Worm (Caenorhabditis elegans) whole organism, L1 larva: Measurements from ENCODE around the gene cyp-35B2.
A peak's percentile ranks its signal among the peaks of the same experiment; 100 is the strongest.

ENCODE experiments used
- C04F5.9 ChIP-seq: sonication (generic microtip); optimal IDR thresholded peaks from 2 replicates; lab custom pipeline; 2016; ENCODE audit warnings: missing genetic modification characterization, missing compliant biosample characterization
- C16A3.4 ChIP-seq: fragments of 150-350 bp; optimal IDR thresholded peaks from 2 replicates; lab custom pipeline; 2014; ENCODE audit warnings: missing biosample characterization, missing genetic modification characterization
- C34B4.2 ChIP-seq: sonication (generic microtip); optimal IDR thresholded peaks from 2 replicates; lab custom pipeline; 2017; ENCODE audit warnings: mild to moderate bottlenecking, missing genetic modification characterization, missing compliant biosample characterization
- F16B12.6 ChIP-seq: fragments of 150-350 bp; optimal IDR thresholded peaks from 2 replicates; lab custom pipeline; 2014; ENCODE audit warnings: missing biosample characterization, missing genetic modification characterization
- Y116A8C.19 ChIP-seq: sonication (generic microtip); optimal IDR thresholded peaks from 2 replicates; lab custom pipeline; 2016; ENCODE audit warnings: missing compliant biosample characterization, missing genetic modification characterization, borderline replicate concordance
- aly-2 ChIP-seq: fragments of 150-350 bp; optimal IDR thresholded peaks from 2 replicates; lab custom pipeline; 2014; ENCODE audit warnings: missing biosample characterization, missing genetic modification characterization
- blmp-1 ChIP-seq: fragments of 150-350 bp; optimal IDR thresholded peaks from 2 replicates; lab custom pipeline; 2014; ENCODE audit warnings: missing biosample characterization, missing genetic modification characterization
- ceh-63 ChIP-seq: fragments of 200-800 bp; sonication (Bioruptor generic); optimal IDR thresholded peaks from 2 replicates; lab custom pipeline; 2018; ENCODE audit warnings: mild to moderate bottlenecking, missing genetic modification characterization, missing compliant biosample characterization
- ceh-82 ChIP-seq, 3 experiments: fragments of 150-350 bp in 1 of 3; sonication (generic microtip) in 2 of 3; optimal IDR thresholded peaks; 2 replicates each; lab custom pipeline; 2014 to 2017; ENCODE audit warnings: missing biosample characterization in 3 of 3, missing genetic modification characterization in 3 of 3
- ceh-88 ChIP-seq: fragments of 200-800 bp; sonication (Bioruptor generic); IDR thresholded peaks from 2 replicates; pipeline ENCODE4 v1.3.6; 2022; ENCODE audit warnings: missing genetic modification characterization, missing compliant biosample characterization
- ceh-90 ChIP-seq: sonication (generic microtip); optimal IDR thresholded peaks from 2 replicates; lab custom pipeline; 2016; ENCODE audit warnings: missing genetic modification characterization, missing compliant biosample characterization
- elt-2 ChIP-seq: sonication (generic microtip); optimal IDR thresholded peaks from 2 replicates; lab custom pipeline; 2016; ENCODE audit warnings: missing genetic modification characterization, mild to moderate bottlenecking, inconsistent platforms, missing compliant biosample characterization, missing genetic modification reagents
- elt-3 ChIP-seq, 6 experiments: fragments of 150-350 bp in 1 of 6; sonication (generic microtip); optimal IDR thresholded peaks; 2 replicates each; lab custom pipeline; 2017 to 2018; ENCODE audit warnings: missing biosample characterization in 6 of 6, missing genetic modification characterization in 6 of 6, inconsistent platforms in 1 of 6
- fkh-10 ChIP-seq: sonication (generic microtip); optimal IDR thresholded peaks from 2 replicates; lab custom pipeline; 2017; ENCODE audit warnings: missing biosample characterization, missing genetic modification reagents, missing genetic modification characterization
- fkh-8 ChIP-seq: sonication (generic microtip); optimal IDR thresholded peaks from 2 replicates; lab custom pipeline; 2016; ENCODE audit warnings: mild to moderate bottlenecking, missing genetic modification characterization, missing compliant biosample characterization
- fos-1 ChIP-seq: fragments of 150-350 bp; optimal IDR thresholded peaks from 2 replicates; lab custom pipeline; 2014; ENCODE audit warnings: missing biosample characterization, missing genetic modification characterization
- hlh-17 ChIP-seq: fragments of 200-800 bp; sonication (Bioruptor generic); optimal IDR thresholded peaks from 2 replicates; lab custom pipeline; 2018; ENCODE audit warnings: missing genetic modification characterization, mild to moderate bottlenecking, missing compliant biosample characterization, moderate library complexity, borderline replicate concordance
- irx-1 ChIP-seq: sonication (generic microtip); optimal IDR thresholded peaks from 2 replicates; lab custom pipeline; 2016; ENCODE audit warnings: missing genetic modification characterization, missing compliant biosample characterization
- isw-1 ChIP-seq: fragments of 200-800 bp; sonication (Bioruptor generic); IDR thresholded peaks from 2 replicates; pipeline ENCODE4 v1.3.6; 2022; ENCODE audit warnings: missing genetic modification characterization, missing compliant biosample characterization
- jun-1 ChIP-seq: fragments of 150-350 bp; optimal IDR thresholded peaks from 2 replicates; lab custom pipeline; 2014; ENCODE audit warnings: missing biosample characterization, missing genetic modification reagents, missing genetic modification characterization
- lin-13 ChIP-seq: fragments of 150-350 bp; optimal IDR thresholded peaks from 2 replicates; lab custom pipeline; 2014; ENCODE audit warnings: missing biosample characterization, missing genetic modification reagents, missing genetic modification characterization
- lin-15B ChIP-seq: fragments of 150-350 bp; sonication (generic microtip); optimal IDR thresholded peaks from 3 replicates; lab custom pipeline; 2014; ENCODE audit warnings: missing biosample characterization, missing genetic modification characterization
- lin-35 ChIP-seq, 2 experiments: fragments of 150-350 bp; optimal IDR thresholded peaks; 2 replicates each; lab custom pipeline; 2014; ENCODE audit warnings: missing biosample characterization in 2 of 2, missing genetic modification characterization in 2 of 2, missing genetic modification reagents in 2 of 2
- lin-39 ChIP-seq: fragments of 150-350 bp; optimal IDR thresholded peaks from 2 replicates; lab custom pipeline; 2014; ENCODE audit warnings: missing biosample characterization, missing genetic modification reagents, missing genetic modification characterization
- lsy-2 ChIP-seq, 2 experiments: fragments of 150-350 bp; optimal IDR thresholded peaks; 2 replicates each; lab custom pipeline; 2014; ENCODE audit warnings: missing biosample characterization in 2 of 2, missing genetic modification characterization in 2 of 2
- mab-9 ChIP-seq: fragments of 200-800 bp; sonication (Bioruptor generic); IDR thresholded peaks from 2 replicates; pipeline ENCODE4 v1.3.6; 2022; ENCODE audit warnings: missing genetic modification reagents, missing genetic modification characterization, missing compliant biosample characterization
- mep-1 ChIP-seq: fragments of 150-350 bp; optimal IDR thresholded peaks from 2 replicates; lab custom pipeline; 2014; ENCODE audit warnings: missing biosample characterization, missing genetic modification characterization
- nhr-19 ChIP-seq: fragments of 200-800 bp; sonication (Bioruptor generic); conservative IDR thresholded peaks from 2 replicates; pipeline ENCODE4 v1.3.6; 2022; ENCODE audit warnings: missing genetic modification characterization, missing compliant biosample characterization
- nhr-20 ChIP-seq: sonication (generic microtip); optimal IDR thresholded peaks from 2 replicates; lab custom pipeline; 2016; ENCODE audit warnings: mild to moderate bottlenecking, missing genetic modification characterization, missing compliant biosample characterization
- nhr-71 ChIP-seq: sonication (generic microtip); optimal IDR thresholded peaks from 2 replicates; lab custom pipeline; 2016; ENCODE audit warnings: mild to moderate bottlenecking, missing genetic modification characterization, moderate library complexity, missing compliant biosample characterization
- nhr-76 ChIP-seq: sonication (generic microtip); optimal IDR thresholded peaks from 2 replicates; lab custom pipeline; 2017; ENCODE audit warnings: missing biosample characterization, missing genetic modification characterization
- nhr-77 ChIP-seq: fragments of 150-350 bp; optimal IDR thresholded peaks from 2 replicates; lab custom pipeline; 2014; ENCODE audit warnings: missing biosample characterization, missing genetic modification characterization
- nhr-84 ChIP-seq: sonication (generic microtip); optimal IDR thresholded peaks from 2 replicates; lab custom pipeline; 2017; ENCODE audit warnings: missing biosample characterization, missing genetic modification characterization
- nhr-85 ChIP-seq: sonication (generic microtip); peaks from one replicate; lab custom pipeline; 2016; ENCODE audit warnings: missing genetic modification characterization, inconsistent platforms, missing compliant biosample characterization
- nhr-90 ChIP-seq: sonication (generic microtip); optimal IDR thresholded peaks from 2 replicates; lab custom pipeline; 2016; ENCODE audit warnings: mild to moderate bottlenecking, missing genetic modification characterization, missing compliant biosample characterization; ENCODE audit not compliant: poor library complexity
- pax-3 ChIP-seq: fragments of 200-800 bp; sonication (Bioruptor generic); optimal IDR thresholded peaks from 2 replicates; lab custom pipeline; 2018; ENCODE audit warnings: mild to moderate bottlenecking, missing genetic modification characterization, moderate library complexity, missing compliant biosample characterization
- pqm-1 ChIP-seq: sonication (generic microtip); optimal IDR thresholded peaks from 3 replicates; lab custom pipeline; 2017; ENCODE audit warnings: missing biosample characterization, missing genetic modification characterization
- rnt-1 ChIP-seq: sonication (generic microtip); optimal IDR thresholded peaks from 2 replicates; lab custom pipeline; 2016; ENCODE audit warnings: mild to moderate bottlenecking, missing genetic modification characterization, moderate library complexity, missing compliant biosample characterization
- skn-1 ChIP-seq: fragments of 150-350 bp; optimal IDR thresholded peaks from 2 replicates; lab custom pipeline; 2014; ENCODE audit warnings: missing biosample characterization, missing genetic modification characterization
- sox-4 ChIP-seq: sonication (generic microtip); optimal IDR thresholded peaks from 2 replicates; lab custom pipeline; 2016; ENCODE audit warnings: missing genetic modification characterization, missing compliant biosample characterization
- sup-37 ChIP-seq: fragments of 200-800 bp; sonication (Bioruptor generic); optimal IDR thresholded peaks from 2 replicates; lab custom pipeline; 2018; ENCODE audit warnings: mild to moderate bottlenecking, missing genetic modification characterization, missing compliant biosample characterization
- tbx-2 ChIP-seq: sonication (generic microtip); optimal IDR thresholded peaks from 2 replicates; lab custom pipeline; 2016; ENCODE audit warnings: missing genetic modification characterization, missing compliant biosample characterization
- tlp-1 ChIP-seq: fragments of 150-350 bp; optimal IDR thresholded peaks from 2 replicates; lab custom pipeline; 2014; ENCODE audit warnings: missing biosample characterization, missing genetic modification characterization
- unc-130 ChIP-seq: fragments of 150-350 bp; optimal IDR thresholded peaks from 2 replicates; lab custom pipeline; 2017; ENCODE audit warnings: missing biosample characterization, missing genetic modification characterization, inconsistent platforms
- unc-62 ChIP-seq: fragments of 150-350 bp; optimal IDR thresholded peaks from 2 replicates; lab custom pipeline; 2014; ENCODE audit warnings: missing biosample characterization, missing genetic modification reagents, missing genetic modification characterization
- unc-98 ChIP-seq: fragments of 200-800 bp; sonication (Bioruptor generic); IDR thresholded peaks from 2 replicates; pipeline ENCODE4 v1.3.6; 2022; ENCODE audit warnings: missing genetic modification characterization, missing compliant biosample characterization
- vab-15 ChIP-seq: sonication (generic microtip); optimal IDR thresholded peaks from 2 replicates; lab custom pipeline; 2017; ENCODE audit warnings: missing genotype, mild to moderate bottlenecking, missing genetic modification characterization, missing compliant biosample characterization
- zag-1 ChIP-seq: fragments of 150-350 bp; optimal IDR thresholded peaks from 2 replicates; lab custom pipeline; 2014; ENCODE audit warnings: missing biosample characterization, missing genetic modification characterization
- ztf-4 ChIP-seq: fragments of 150-350 bp; optimal IDR thresholded peaks from 2 replicates; lab custom pipeline; 2014; ENCODE audit warnings: missing biosample characterization, missing genetic modification characterization

Gene cyp-35B2

DNA sequence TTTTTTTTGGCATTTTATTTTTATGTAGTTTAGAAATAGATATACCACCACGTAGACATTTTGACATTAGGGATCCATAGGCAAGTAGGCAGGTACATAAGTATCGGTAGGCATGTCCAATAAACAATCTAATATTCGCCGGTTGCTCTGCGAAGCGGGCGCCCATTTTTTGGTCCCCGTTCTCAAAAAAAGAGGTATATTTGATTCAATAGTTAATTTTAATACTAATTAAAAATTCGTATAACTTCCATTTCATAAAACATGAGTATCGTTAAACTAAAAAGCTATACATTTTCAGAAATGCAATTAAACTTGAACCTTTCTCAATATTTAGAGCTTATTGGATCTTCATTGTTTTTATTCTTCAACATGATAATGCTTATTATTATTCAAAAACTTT lies 35.0 kb downstream of the cyp-35B2 start, which contains the start of gene str-83:
TSS of gene str-83 (plus strand) at position 301 of the 400 bp plus-strand sequence.
- TF ChIP-seq lsy-2 (tag; optimal IDR thresholded peaks at IDR 0.05; lab: Kevin White, UChicago) (no peak), ceh-90 (tag; lab: Kevin White, UChicago) (no peak), hlh-17 (GFP tag; lab: Kevin White, UChicago) (no peak), lin-35 (GFP tag; optimal IDR thresholded peaks at IDR 0.05; lab: Kevin White, UChicago) (no peak), nhr-76 (tag; lab: Kevin White, UChicago) (no peak), fkh-10 (GFP tag; lab: Kevin White, UChicago) (no peak), skn-1 (tag; lab: Kevin White, UChicago) (no peak), irx-1 (no peak), nhr-85 (tag; lab: Kevin White, UChicago) (no peak), ceh-82 (tag; optimal IDR thresholded peaks at IDR 0.05; lab: Kevin White, UChicago) (no peak), lin-13 (GFP tag; lab: Kevin White, UChicago) (no peak), Y116A8C.19 (tag; lab: Kevin White, UChicago) (no peak), fos-1 (tag; lab: Kevin White, UChicago) (no peak), nhr-90 (tag; lab: Kevin White, UChicago) (no peak)
- TF ChIP-seq, all 84 proteins: peak for 0

DNA sequence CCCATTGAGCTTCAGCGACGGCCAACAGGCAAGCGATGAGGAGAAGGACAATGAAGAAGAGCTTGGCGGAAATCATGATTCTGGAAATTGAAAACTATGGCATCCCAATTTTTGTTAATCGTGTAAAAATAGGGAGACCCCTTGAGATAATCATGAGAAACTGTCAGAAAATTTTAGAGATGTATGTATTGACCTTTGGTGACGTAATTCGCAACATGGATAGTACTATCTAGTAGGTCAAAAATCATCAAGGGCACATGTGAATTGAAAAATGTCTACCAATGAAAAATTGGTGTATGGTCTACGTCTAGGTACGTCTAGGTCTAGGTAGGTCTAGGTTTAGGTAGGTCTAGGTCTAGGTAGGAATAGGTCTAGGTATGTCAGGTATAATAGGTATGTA lies 37.1 kb downstream of the cyp-35B2 start, which contains the start of gene nlp-34:
TSS of gene nlp-34 (minus strand) at position 82 of the 400 bp plus-strand sequence.
- TF ChIP-seq nhr-85 (tag; lab: Kevin White, UChicago) (peak; percentile 73), pqm-1 (tag; lab: Kevin White, UChicago) (no peak)

DNA sequence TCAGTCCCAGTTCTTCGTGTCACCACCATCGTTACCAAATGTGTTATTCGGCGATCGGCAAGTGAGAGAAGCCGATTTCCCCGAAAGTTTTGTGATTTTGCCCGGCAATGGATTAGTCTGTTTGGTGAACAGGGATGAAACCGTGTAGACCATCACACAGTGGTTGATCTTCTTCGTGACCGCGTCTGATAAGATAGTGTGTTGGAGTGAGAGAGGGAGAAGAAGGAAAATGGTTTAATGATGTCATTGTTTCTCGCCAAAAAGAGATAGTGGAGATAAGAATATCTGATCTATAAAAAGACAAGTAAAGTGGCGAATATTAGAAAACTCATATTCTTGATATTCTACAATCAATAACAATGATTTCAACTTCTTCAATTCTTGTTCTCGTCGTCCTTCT lies 37.9 kb downstream of the cyp-35B2 start, which contains the start of gene nlp-31:
TSS of gene nlp-31 (plus strand) at position 237 of the 400 bp plus-strand sequence.
- peak; percentile 29 for TF ChIP-seq nhr-90 (tag; lab: Kevin White, UChicago)
- no peak for TF ChIP-seq mab-9 (GFP tag; lab: Robert Waterston, UW)
- TF ChIP-seq unc-62 (GFP tag; lab: Kevin White, UChicago) = no peak
- TF ChIP-seq ceh-88 = no peak
- TF ChIP-seq sup-37 (GFP tag; lab: Kevin White, UChicago) = no peak
- no peak for TF ChIP-seq zag-1
- TF ChIP-seq nhr-71 (tag; lab: Kevin White, UChicago) = peak; percentile 80
- TF ChIP-seq blmp-1 = peak; percentile 89
- TF ChIP-seq rnt-1 (tag; lab: Kevin White, UChicago) = no peak
- TF ChIP-seq jun-1 (tag; lab: Kevin White, UChicago) = peak; percentile 23
- peak; percentile 88 for TF ChIP-seq nhr-20 (tag; lab: Kevin White, UChicago)
- TF ChIP-seq lin-39 = no peak
- TF ChIP-seq nhr-19 (GFP tag; lab: Robert Waterston, UW) = 0 out of 2 replicates have a peak, but pooled peaks have one; percentile 29
- TF ChIP-seq fkh-8 (tag; lab: Kevin White, UChicago) = no peak
- TF ChIP-seq C16A3.4 = no peak
- TF ChIP-seq pqm-1 (tag; lab: Kevin White, UChicago) = no peak
- no peak for TF ChIP-seq F16B12.6 (tag; lab: Kevin White, UChicago)
- TF ChIP-seq nhr-77 (tag; lab: Kevin White, UChicago) = no peak
- no peak for TF ChIP-seq unc-130 (tag; lab: Kevin White, UChicago)
- TF ChIP-seq lin-15B (tag; lab: Kevin White, UChicago) = no peak
- TF ChIP-seq tlp-1 (tag; lab: Kevin White, UChicago) = no peak
- no peak for TF ChIP-seq vab-15 (tag; lab: Kevin White, UChicago)
- TF ChIP-seq C04F5.9 = no peak
- TF ChIP-seq tbx-2 (tag; lab: Kevin White, UChicago) = peak; percentile 27
- TF ChIP-seq ztf-4 (tag; lab: Kevin White, UChicago) = peak; percentile 27
- peak in 1 of 2 experiments; percentile 21 for TF ChIP-seq lsy-2 (tag; optimal IDR thresholded peaks at IDR 0.05; lab: Kevin White, UChicago)
- TF ChIP-seq Y116A8C.19 (tag; lab: Kevin White, UChicago) = no peak
- TF ChIP-seq elt-3 (tag; optimal IDR thresholded peaks at IDR 0.05; lab: Kevin White, UChicago) = peak; percentile 64 to 97 (median 96)
- no peak for TF ChIP-seq ceh-63
- TF ChIP-seq isw-1 (GFP tag; lab: Robert Waterston, UW) = no peak
- TF ChIP-seq nhr-84 = no peak
- TF ChIP-seq pax-3 (tag; lab: Kevin White, UChicago) = no peak
- no peak for TF ChIP-seq C34B4.2 (tag; lab: Kevin White, UChicago)
- no peak for TF ChIP-seq sox-4 (tag; lab: Kevin White, UChicago)
- TF ChIP-seq elt-2 (tag; lab: Kevin White, UChicago) = no peak
- TF ChIP-seq mep-1 (tag; lab: Kevin White, UChicago) = peak; percentile 10
- TF ChIP-seq aly-2 (tag; lab: Kevin White, UChicago) = no peak
- no peak for TF ChIP-seq unc-98
- TF ChIP-seq ceh-82 (tag; optimal IDR thresholded peaks at IDR 0.05; lab: Kevin White, UChicago) = no peak
